Worm (Caenorhabditis elegans) whole organism, early embryonic: ENCODE results near the gene F46B3.9.

ENCODE experiments used
- ama-1 ChIP-seq: fragments of 150-350 bp; optimal IDR thresholded peaks from 2 replicates; lab custom pipeline; 2014
- tbx-11 ChIP-seq: fragments of 200-800 bp; sonication (Bioruptor generic); IDR thresholded peaks from 2 replicates; pipeline ENCODE4 v1.3.6; 2022; ENCODE audit warnings: missing genetic modification characterization, missing compliant biosample characterization

DNA sequence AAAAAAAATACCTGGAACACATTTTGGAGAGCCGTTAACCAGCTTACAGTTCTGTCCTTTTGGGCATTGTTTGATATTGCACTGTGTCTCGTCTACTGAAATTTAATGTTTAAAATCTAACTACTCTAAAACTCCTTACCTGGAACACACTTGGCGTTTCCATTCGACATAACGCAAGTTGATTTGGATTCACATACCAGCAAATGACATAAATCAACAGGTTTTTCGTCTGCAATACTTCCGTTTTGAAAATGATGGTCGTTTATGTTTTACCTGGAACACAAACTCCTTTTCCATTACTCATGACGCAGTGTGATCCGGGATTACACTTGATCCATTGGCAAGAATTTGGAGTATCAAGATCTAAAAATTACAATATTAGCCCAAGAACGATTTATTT, 683 bp downstream of the F46B3.9 start:
- TF ChIP-seq ama-1 (no peak), tbx-11 (no peak)
